Worm (Caenorhabditis elegans) whole organism, young adult: ENCODE measurements around the gene ZK822.10.

Source experiments
- F49E8.2 ChIP-seq: sonication (generic microtip); optimal IDR thresholded peaks from 3 replicates; lab custom pipeline; 2017; ENCODE audit warnings: missing genetic modification characterization, mild to moderate bottlenecking, missing compliant biosample characterization, antibody characterized with exemption, moderate library complexity; ENCODE audit not compliant: insufficient read depth
- F55B11.4 ChIP-seq: sonication (generic microtip); optimal IDR thresholded peaks from 2 replicates; lab custom pipeline; 2016; ENCODE audit warnings: missing compliant biosample characterization, missing genetic modification characterization, borderline replicate concordance; ENCODE audit not compliant: insufficient read depth
- ceh-40 ChIP-seq: fragments of 200-800 bp; sonication (Bioruptor generic); IDR thresholded peaks from 2 replicates; pipeline ENCODE4 v1.3.6; 2022; ENCODE audit warnings: missing genetic modification characterization, missing compliant biosample characterization
- ceh-91 ChIP-seq: fragments of 200-800 bp; sonication (Bioruptor generic); IDR thresholded peaks from 2 replicates; pipeline ENCODE4 v1.3.6; 2022; ENCODE audit warnings: missing genetic modification reagents, missing genetic modification characterization, missing compliant biosample characterization
- lin-35 ChIP-seq, 3 experiments: fragments of 150-350 bp in 2 of 3; sonication (generic microtip) in 1 of 3; optimal IDR thresholded peaks; 2 replicates each; lab custom pipeline; 2014 to 2018; ENCODE audit warnings: missing biosample characterization in 3 of 3, missing genetic modification characterization in 3 of 3, missing genetic modification reagents in 3 of 3
- mes-4 ChIP-seq: sonication (generic microtip); optimal IDR thresholded peaks from 2 replicates; lab custom pipeline; 2016; ENCODE audit warnings: missing genotype, missing genetic modification characterization, missing compliant biosample characterization
- nhr-120 ChIP-seq: fragments of 200-800 bp; sonication (Bioruptor generic); IDR thresholded peaks from 2 replicates; pipeline ENCODE4 v1.3.6; 2022; ENCODE audit warnings: missing genetic modification characterization, missing compliant biosample characterization
- rec-8 ChIP-seq, 2 experiments: sonication (generic microtip); optimal IDR thresholded peaks; 2 replicates each; lab custom pipeline; 2016; ENCODE audit warnings: mild to moderate bottlenecking in 2 of 2, missing genetic modification characterization in 2 of 2, missing genetic modification reagents in 2 of 2, missing genotype in 2 of 2, missing biosample characterization in 1 of 2, missing compliant biosample characterization in 1 of 2, moderate library complexity in 1 of 2
- snpc-4 ChIP-seq, 5 experiments: fragments of 150-350 bp in 1 of 5; sonication (generic microtip) in 4 of 5; optimal IDR thresholded peaks; 2 replicates each; lab custom pipeline; 2014 to 2018; ENCODE audit warnings: missing genetic modification characterization in 5 of 5, missing biosample characterization in 3 of 5, antibody characterized with exemption in 2 of 5, mild to moderate bottlenecking in 2 of 5, missing compliant biosample characterization in 2 of 5, missing genotype in 2 of 5, moderate library complexity in 2 of 5, missing genetic modification reagents in 1 of 5
- unc-62 ChIP-seq: fragments of 150-350 bp; optimal IDR thresholded peaks from 2 replicates; lab custom pipeline; 2014; ENCODE audit warnings: missing biosample characterization, missing genetic modification reagents, missing genetic modification characterization
- ztf-6 ChIP-seq: fragments of 200-800 bp; sonication (Bioruptor generic); IDR thresholded peaks from 2 replicates; pipeline ENCODE4 v1.3.6; 2022; ENCODE audit warnings: missing genetic modification reagents, missing genetic modification characterization, missing compliant biosample characterization

- TF ChIP-seq ceh-91 (no peak), rec-8 (tag; optimal IDR thresholded peaks at IDR 0.05; lab: Kevin White, UChicago) (no peak), lin-35 (GFP tag; optimal IDR thresholded peaks at IDR 0.05; lab: Kevin White, UChicago) (no peak), ztf-6 (no peak), F55B11.4 (tag; lab: Kevin White, UChicago) (no peak), F49E8.2 (tag; lab: Kevin White, UChicago) (no peak), nhr-120 (GFP tag; lab: Robert Waterston, UW) (no peak), snpc-4 (GFP tag; optimal IDR thresholded peaks at IDR 0.05; lab: Kevin White, UChicago) (no peak), snpc-4 (tag; optimal IDR thresholded peaks at IDR 0.05; lab: Kevin White, UChicago) (no peak), ceh-40 (GFP tag; lab: Robert Waterston, UW) (no peak), unc-62 (GFP tag; lab: Kevin White, UChicago) (no peak), mes-4 (tag; lab: Kevin White, UChicago) (no peak)
Observed at ce11 chrIV:11900399-11900798, 16.5 kb upstream of the ZK822.10 start.
